Worm (Caenorhabditis elegans): Measurements from ENCODE around the gene lips-1.

DNA sequence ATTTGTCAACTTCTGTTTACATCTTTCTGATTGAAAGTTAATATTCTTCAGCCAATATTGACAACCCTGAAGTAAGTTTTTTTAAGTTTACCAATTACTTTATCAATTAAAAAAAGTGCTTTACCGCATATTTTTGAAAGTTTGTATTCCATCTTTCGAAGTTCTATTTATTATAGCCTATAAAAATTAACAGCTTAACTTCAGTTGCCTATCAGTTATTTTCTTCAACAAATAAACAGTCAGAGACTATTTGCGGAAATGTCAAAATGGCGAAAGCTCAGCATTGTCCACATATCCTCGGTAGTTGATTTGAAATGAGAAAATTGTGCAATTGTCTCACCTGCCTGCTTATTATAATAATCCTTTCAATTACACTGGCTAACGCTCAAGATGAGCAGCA lies 29.1 kb upstream of the lips-1 start, which contains the start of gene T18D3.5:
- no peak for TF ChIP-seq ets-4 (GFP tag; optimal IDR thresholded peaks at IDR 0.05)
- TF ChIP-seq pha-4 (tag; optimal IDR thresholded peaks at IDR 0.05) = no peak
- TF ChIP-seq lin-35 (GFP tag; optimal IDR thresholded peaks at IDR 0.05) = no peak
- no peak for TF ChIP-seq T26A5.8 (tag; optimal IDR thresholded peaks at IDR 0.05)
- no peak for TF ChIP-seq sea-2 (GFP tag; IDR thresholded peaks at IDR 0.05)
- TF ChIP-seq tbp1 (GFP tag; optimal IDR thresholded peaks at IDR 0.05) = no peak
- no peak for TF ChIP-seq bed-2 (GFP tag; IDR thresholded peaks at IDR 0.05)

Data from whole organism, young adult.